Worm (Caenorhabditis elegans): ENCODE measurements around the gene T20B12.4.

ce11 chrIII:7378945-7379344, 11.4 kb downstream of the T20B12.4 start, which contains the start of gene T20B12.7:
- TF ChIP-seq ceh-79 (tag; optimal IDR thresholded peaks at IDR 0.05) (no peak), let-607 (tag; optimal IDR thresholded peaks at IDR 0.05) (no peak), F52B5.7 (tag; optimal IDR thresholded peaks at IDR 0.05) (no peak), T26A5.8 (tag; optimal IDR thresholded peaks at IDR 0.05) (no peak), T07F8.4 (tag; optimal IDR thresholded peaks at IDR 0.05) (no peak), pha-4 (tag; optimal IDR thresholded peaks at IDR 0.05) (no peak), rpc-1 (optimal IDR thresholded peaks at IDR 0.05) (no peak), rpc-1 (tag; optimal IDR thresholded peaks at IDR 0.05) (no peak), snpc-4 (GFP tag; optimal IDR thresholded peaks at IDR 0.05) (no peak), snpc-4 (tag; optimal IDR thresholded peaks at IDR 0.05) (no peak), nfya-1 (tag; optimal IDR thresholded peaks at IDR 0.05; ENCODE audit: borderline replicate concordance, insufficient read depth) (no peak), Y56A3A.18 (GFP tag; IDR thresholded peaks at IDR 0.05) (no peak), snpc-3.4 (tag; optimal IDR thresholded peaks at IDR 0.05) (no peak), lin-35 (GFP tag; optimal IDR thresholded peaks at IDR 0.05) (no peak), ZK185.1 (tag; optimal IDR thresholded peaks at IDR 0.05; ENCODE audit: poor library complexity, severe bottlenecking) (no peak), F22D6.2 (tag; optimal IDR thresholded peaks at IDR 0.05) (no peak)

All from whole organism, young adult.